Fruit fly (Drosophila melanogaster) whole organism: ENCODE data around the gene galla-2.

Experiments used
- CG8478 ChIP-seq: fragments of >200 bp; optimal IDR thresholded peaks from 2 replicates; lab custom pipeline; 2018; ENCODE audit warnings: inconsistent platforms
- Dll ChIP-seq: fragments of >200 bp; optimal IDR thresholded peaks from 2 replicates; lab custom pipeline; 2017
- psq ChIP-seq: fragments of >200 bp; optimal IDR thresholded peaks from 2 replicates; lab custom pipeline; 2017
- usp ChIP-seq: fragments of >200 bp; optimal IDR thresholded peaks from 2 replicates; lab custom pipeline; 2017; ENCODE audit warnings: missing biosample characterization, missing genetic modification characterization, mixed read lengths

DNA sequence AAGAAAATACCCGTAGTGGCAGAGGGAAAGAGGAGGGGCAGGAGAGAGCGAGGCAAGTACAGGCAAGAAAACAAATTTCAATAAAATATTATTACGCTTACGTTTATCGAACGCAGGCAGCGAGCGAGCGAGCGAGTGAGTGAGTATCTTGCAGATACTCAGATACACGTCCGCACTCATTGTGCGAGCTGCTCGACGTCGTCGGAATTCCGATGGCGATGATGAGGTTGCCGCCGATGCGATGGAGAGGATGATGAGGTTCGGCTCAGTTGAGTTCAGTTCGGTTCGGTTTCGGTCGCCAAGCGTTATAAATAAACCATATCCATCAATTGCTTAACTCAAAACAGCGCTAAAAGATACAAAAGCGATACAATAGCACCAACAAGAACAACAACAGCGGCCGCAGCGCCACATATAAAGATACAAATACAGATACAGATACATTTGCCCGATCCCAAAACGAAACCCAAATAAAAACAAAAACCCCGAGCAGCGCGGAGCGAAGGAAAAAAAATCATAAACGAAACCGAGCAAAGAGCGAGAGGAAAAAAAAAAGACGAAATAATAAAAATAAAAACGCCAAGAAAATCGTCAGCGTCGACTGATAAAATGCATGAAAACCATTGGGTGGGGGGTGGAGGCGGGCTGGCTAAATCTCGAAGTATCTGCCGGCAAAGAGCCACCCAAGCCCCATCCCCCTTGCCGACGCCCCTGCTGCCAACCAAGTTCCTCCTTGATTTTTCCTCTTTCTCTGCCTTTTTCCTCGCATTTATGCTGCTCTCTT lies 30.2 kb upstream of the galla-2 start:
- TF ChIP-seq usp (GFP tag; lab: Kevin White, UChicago) (no peak), CG8478 (lab: Kevin White, UChicago) (no peak), psq (lab: Kevin White, UChicago) (no peak), Dll (lab: Kevin White, UChicago) (no peak)
